Worm (Caenorhabditis elegans) whole organism, L4/young adult: ENCODE results near the gene R12B2.6.

Experiments
- dao-5 ChIP-seq: sonication (generic microtip); optimal IDR thresholded peaks from 2 replicates; lab custom pipeline; 2016; ENCODE audit warnings: missing genotype, missing genetic modification characterization, moderate library complexity, missing compliant biosample characterization
- him-1 ChIP-seq: sonication (generic microtip); optimal IDR thresholded peaks from 2 replicates; lab custom pipeline; 2016; ENCODE audit warnings: missing genotype, missing genetic modification reagents, missing genetic modification characterization, missing compliant biosample characterization

- no peak for TF ChIP-seq dao-5 (tag; lab: Kevin White, UChicago)
- TF ChIP-seq him-1 (tag; lab: Kevin White, UChicago) = no peak
Observed at ce11 chrIII:5836816-5837215, 2.9 kb upstream of the R12B2.6 start, which contains the start of gene W04D12.1.
